Worm (Caenorhabditis elegans) whole organism, mixed stage, embryonic: ENCODE measurements around the gene tyr-1.

Experiments
- M03D4.4 ChIP-seq: sonication (generic microtip); optimal IDR thresholded peaks from 2 replicates; lab custom pipeline; 2017; ENCODE audit warnings: mild to moderate bottlenecking, missing genetic modification characterization, missing compliant biosample characterization
- bed-3 ChIP-seq: fragments of 200-800 bp; sonication (Bioruptor generic); optimal IDR thresholded peaks from 3 replicates; lab custom pipeline; 2018; ENCODE audit warnings: mild to moderate bottlenecking, missing genetic modification characterization, moderate library complexity, missing compliant biosample characterization
- ceh-39 ChIP-seq: fragments of 150-350 bp; optimal IDR thresholded peaks from 2 replicates; lab custom pipeline; 2014; ENCODE audit warnings: missing biosample characterization, missing genetic modification characterization
- ceh-43 ChIP-seq: fragments of 200-800 bp; sonication (Bioruptor generic); optimal IDR thresholded peaks from 2 replicates; lab custom pipeline; 2018; ENCODE audit warnings: mild to moderate bottlenecking, missing genetic modification characterization, moderate library complexity, missing compliant biosample characterization
- ceh-83 ChIP-seq: fragments of 200-800 bp; sonication (Bioruptor generic); optimal IDR thresholded peaks from 2 replicates; lab custom pipeline; 2018; ENCODE audit warnings: mild to moderate bottlenecking, missing genetic modification characterization, missing compliant biosample characterization
- ces-1 ChIP-seq: fragments of 150-350 bp; optimal IDR thresholded peaks from 2 replicates; lab custom pipeline; 2014; ENCODE audit warnings: missing biosample characterization, missing genetic modification reagents, missing genetic modification characterization
- cnd-1 ChIP-seq: fragments of 200-800 bp; sonication (Bioruptor generic); optimal IDR thresholded peaks from 2 replicates; lab custom pipeline; 2018; ENCODE audit warnings: mild to moderate bottlenecking, missing genetic modification characterization, missing compliant biosample characterization
- drap-1 ChIP-seq: fragments of 200-800 bp; sonication (Bioruptor generic); optimal IDR thresholded peaks from 3 replicates; lab custom pipeline; 2018; ENCODE audit warnings: mild to moderate bottlenecking, missing genetic modification characterization, missing compliant biosample characterization
- elt-1 ChIP-seq: sonication (generic microtip); optimal IDR thresholded peaks from 2 replicates; lab custom pipeline; 2017; ENCODE audit warnings: missing genetic modification characterization, mild to moderate bottlenecking, missing compliant biosample characterization, antibody characterized with exemption, moderate library complexity, borderline replicate concordance; ENCODE audit not compliant: insufficient read depth
- flh-1 ChIP-seq: fragments of 200-800 bp; sonication (Bioruptor generic); optimal IDR thresholded peaks from 2 replicates; lab custom pipeline; 2018; ENCODE audit warnings: mild to moderate bottlenecking, missing genetic modification characterization, moderate library complexity, missing compliant biosample characterization
- ham-2 ChIP-seq: fragments of 200-800 bp; sonication (Bioruptor generic); optimal IDR thresholded peaks from 2 replicates; lab custom pipeline; 2018; ENCODE audit warnings: mild to moderate bottlenecking, missing genetic modification characterization, missing compliant biosample characterization
- hlh-1 ChIP-seq: fragments of 150-350 bp; optimal IDR thresholded peaks from 2 replicates; lab custom pipeline; 2014; ENCODE audit warnings: missing biosample characterization, missing genetic modification reagents, missing genetic modification characterization
- lin-13 ChIP-seq: fragments of 150-350 bp; optimal IDR thresholded peaks from 2 replicates; lab custom pipeline; 2014; ENCODE audit warnings: missing biosample characterization, missing genetic modification characterization
- lsy-2 ChIP-seq: fragments of 150-350 bp; optimal IDR thresholded peaks from 2 replicates; lab custom pipeline; 2014; ENCODE audit warnings: missing biosample characterization, missing genetic modification characterization
- mab-5 ChIP-seq: fragments of 150-350 bp; optimal IDR thresholded peaks from 2 replicates; lab custom pipeline; 2014; ENCODE audit warnings: missing biosample characterization, missing genetic modification characterization
- mep-1 ChIP-seq: fragments of 150-350 bp; optimal IDR thresholded peaks from 2 replicates; lab custom pipeline; 2017; ENCODE audit warnings: missing biosample characterization, missing genetic modification reagents, missing genetic modification characterization, inconsistent platforms
- mls-2 ChIP-seq: sonication (generic microtip); optimal IDR thresholded peaks from 2 replicates; lab custom pipeline; 2016; ENCODE audit warnings: mild to moderate bottlenecking, missing genetic modification characterization, moderate library complexity, missing compliant biosample characterization
- nhr-12 ChIP-seq: fragments of 150-350 bp; optimal IDR thresholded peaks from 2 replicates; lab custom pipeline; 2014; ENCODE audit warnings: missing biosample characterization, missing genetic modification characterization
- nhr-2 ChIP-seq: fragments of 150-350 bp; optimal IDR thresholded peaks from 2 replicates; lab custom pipeline; 2014; ENCODE audit warnings: missing biosample characterization, missing genetic modification characterization
- nhr-237 ChIP-seq: fragments of 150-350 bp; optimal IDR thresholded peaks from 2 replicates; lab custom pipeline; 2014; ENCODE audit warnings: missing biosample characterization, missing genetic modification characterization
- nhr-28 ChIP-seq: fragments of 150-350 bp; optimal IDR thresholded peaks from 2 replicates; lab custom pipeline; 2014; ENCODE audit warnings: missing biosample characterization, missing genetic modification characterization
- nhr-76 ChIP-seq: sonication (generic microtip); optimal IDR thresholded peaks from 2 replicates; lab custom pipeline; 2017; ENCODE audit warnings: missing biosample characterization, missing genetic modification characterization
- pha-4 ChIP-seq: fragments of 150-350 bp; optimal IDR thresholded peaks from 2 replicates; lab custom pipeline; 2018; ENCODE audit warnings: missing biosample characterization, missing genetic modification reagents, missing genetic modification characterization
- sem-2 ChIP-seq: fragments of 200-800 bp; sonication (Bioruptor generic); optimal IDR thresholded peaks from 2 replicates; lab custom pipeline; 2018; ENCODE audit warnings: mild to moderate bottlenecking, missing genetic modification characterization, missing compliant biosample characterization
- snpc-4 ChIP-seq: fragments of 150-350 bp; optimal IDR thresholded peaks from 2 replicates; lab custom pipeline; 2014; ENCODE audit warnings: missing biosample characterization, missing genetic modification characterization
- sptf-1 ChIP-seq: sonication (generic microtip); optimal IDR thresholded peaks from 2 replicates; lab custom pipeline; 2017; ENCODE audit warnings: mild to moderate bottlenecking, missing genetic modification characterization, moderate library complexity, missing compliant biosample characterization
- tbx-8 ChIP-seq: fragments of 200-800 bp; sonication (Bioruptor generic); optimal IDR thresholded peaks from 2 replicates; lab custom pipeline; 2018; ENCODE audit warnings: mild to moderate bottlenecking, missing genetic modification characterization, moderate library complexity, missing compliant biosample characterization
- unc-120 ChIP-seq: sonication (generic microtip); optimal IDR thresholded peaks from 2 replicates; lab custom pipeline; 2017; ENCODE audit warnings: missing genetic modification characterization, missing compliant biosample characterization; ENCODE audit not compliant: poor library complexity, severe bottlenecking
- unc-62 ChIP-seq: fragments of 150-350 bp; optimal IDR thresholded peaks from 2 replicates; lab custom pipeline; 2014; ENCODE audit warnings: missing biosample characterization, missing genetic modification reagents, missing genetic modification characterization
- zip-8 ChIP-seq: fragments of 150-350 bp; optimal IDR thresholded peaks from 2 replicates; lab custom pipeline; 2014; ENCODE audit warnings: missing biosample characterization, missing genetic modification characterization
- ztf-11 ChIP-seq: fragments of 150-350 bp; optimal IDR thresholded peaks from 2 replicates; lab custom pipeline; 2014; ENCODE audit warnings: missing biosample characterization, missing genetic modification characterization

Gene tyr-1

DNA sequence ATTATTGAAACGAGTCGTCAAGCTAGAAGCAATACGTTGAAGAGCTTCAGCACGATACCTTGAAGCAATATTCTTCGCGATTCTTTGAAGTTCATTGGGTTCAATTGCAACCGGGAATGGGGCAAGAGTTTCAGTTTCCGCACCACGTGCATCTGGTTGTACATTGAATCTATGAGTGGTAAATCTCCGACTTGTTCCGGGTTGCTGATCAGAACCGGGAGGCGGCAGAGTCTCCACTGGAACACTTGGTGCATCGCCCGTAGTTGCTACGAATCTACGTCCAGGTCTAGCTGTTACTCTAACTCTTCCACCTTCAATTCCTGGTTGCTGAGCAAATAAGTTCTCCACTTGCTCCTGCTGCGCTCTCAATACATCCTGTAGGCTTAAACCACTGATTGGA is 15.5 kb downstream of the tyr-1 start:
- TF ChIP-seq nhr-28 (tag; lab: Kevin White, UChicago) (no peak), lsy-2 (tag; lab: Kevin White, UChicago) (no peak), sptf-1 (tag; lab: Kevin White, UChicago) (no peak), unc-120 (tag; lab: Kevin White, UChicago) (no peak), flh-1 (GFP tag; lab: Kevin White, UChicago) (no peak), sem-2 (GFP tag; lab: Kevin White, UChicago) (no peak), tbx-8 (GFP tag; lab: Kevin White, UChicago) (no peak), ztf-11 (tag; lab: Kevin White, UChicago) (no peak), lin-13 (tag; lab: Kevin White, UChicago) (no peak), nhr-2 (tag; lab: Kevin White, UChicago) (no peak), M03D4.4 (tag; lab: Kevin White, UChicago) (no peak)

DNA sequence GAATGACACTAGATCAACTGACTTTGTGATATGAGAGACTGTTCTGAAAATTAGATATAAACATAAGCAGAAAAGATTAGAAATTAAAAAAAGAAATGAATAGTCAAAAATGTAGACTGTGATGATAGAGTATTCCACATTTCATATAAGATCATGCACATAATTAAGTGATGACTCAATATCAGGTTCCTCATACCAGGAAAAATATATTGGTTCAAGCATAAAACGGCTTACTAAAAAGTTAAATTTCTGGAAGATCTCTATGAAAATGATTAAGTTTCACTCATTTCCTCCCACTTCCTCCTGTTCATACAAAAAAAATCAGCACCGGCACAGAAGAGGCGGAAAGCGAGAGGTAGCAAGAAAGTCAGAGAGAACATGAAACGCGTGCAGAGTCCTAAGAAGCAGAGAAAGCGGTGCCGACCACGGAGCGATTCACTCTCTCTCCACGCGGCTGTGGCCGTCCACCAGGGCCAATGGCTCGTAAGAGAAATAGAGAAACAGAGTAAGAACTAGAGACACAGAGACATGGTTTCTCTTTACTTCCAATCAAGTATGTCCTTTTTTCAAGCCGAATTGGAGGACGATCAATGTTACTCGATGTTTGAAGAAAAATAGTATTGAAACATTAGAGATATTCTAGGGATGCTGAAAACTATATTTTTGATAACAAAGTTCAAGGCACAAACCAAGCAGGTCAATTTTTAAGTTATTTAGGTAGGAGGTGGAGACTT is 18.2 kb downstream of the tyr-1 start, which contains the start of the genes ZK688.5 and fahd-1:
Gene ZK688.5 (minus strand): TSS at position 51 of the 734 bp plus-strand sequence.
Gene fahd-1 (plus strand): TSS at position 684 of the 734 bp plus-strand sequence.
- TF ChIP-seq hlh-1 (tag; lab: Kevin White, UChicago) (peak; percentile 93), nhr-237 (tag; lab: Kevin White, UChicago) (peak; percentile 46), ztf-11 (tag; lab: Kevin White, UChicago) (no peak), M03D4.4 (tag; lab: Kevin White, UChicago) (no peak), ham-2 (GFP tag; lab: Kevin White, UChicago) (peak; percentile 74), unc-62 (no peak), pha-4 (tag; lab: Kevin White, UChicago) (peak; percentile 71), zip-8 (tag; lab: Kevin White, UChicago) (no peak), nhr-76 (no peak), nhr-2 (tag; lab: Kevin White, UChicago) (peak; percentile 77), ces-1 (GFP tag; lab: Kevin White, UChicago) (peak; percentile 59), ceh-39 (peak; percentile 8), flh-1 (GFP tag; lab: Kevin White, UChicago) (no peak), mls-2 (tag; lab: Kevin White, UChicago) (peak; percentile 68), drap-1 (GFP tag; lab: Kevin White, UChicago) (no peak), nhr-28 (tag; lab: Kevin White, UChicago) (no peak), mab-5 (tag; lab: Kevin White, UChicago) (no peak), lsy-2 (tag; lab: Kevin White, UChicago) (peak; percentile 56), unc-120 (tag; lab: Kevin White, UChicago) (peak; percentile 68), nhr-12 (tag; lab: Kevin White, UChicago) (no peak), elt-1 (tag; lab: Kevin White, UChicago) (no peak), mep-1 (tag; lab: Kevin White, UChicago) (peak; percentile 40), cnd-1 (peak; percentile 10), lin-13 (tag; lab: Kevin White, UChicago) (peak; percentile 19), sem-2 (GFP tag; lab: Kevin White, UChicago) (no peak)

DNA sequence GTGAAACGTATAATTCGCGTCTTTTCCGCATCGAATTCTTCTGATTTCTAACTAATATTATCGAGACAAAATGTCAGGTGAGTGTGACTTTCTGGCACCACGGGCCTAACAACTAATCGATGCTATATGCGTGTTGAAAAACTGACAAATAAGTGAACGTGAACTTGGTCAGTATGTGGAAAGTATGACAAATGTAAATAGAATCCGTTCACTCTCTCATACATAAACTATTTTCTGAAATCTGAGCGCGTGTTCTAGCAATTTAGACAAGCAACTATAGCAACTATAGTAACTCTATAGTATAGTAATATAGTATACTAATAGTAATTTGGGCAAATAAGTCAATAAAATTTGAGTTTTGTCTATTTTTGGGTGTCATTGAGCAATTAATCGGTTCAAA is 18.8 kb downstream of the tyr-1 start:
- no peak for TF ChIP-seq bed-3
- TF ChIP-seq ceh-43, result no peak

DNA sequence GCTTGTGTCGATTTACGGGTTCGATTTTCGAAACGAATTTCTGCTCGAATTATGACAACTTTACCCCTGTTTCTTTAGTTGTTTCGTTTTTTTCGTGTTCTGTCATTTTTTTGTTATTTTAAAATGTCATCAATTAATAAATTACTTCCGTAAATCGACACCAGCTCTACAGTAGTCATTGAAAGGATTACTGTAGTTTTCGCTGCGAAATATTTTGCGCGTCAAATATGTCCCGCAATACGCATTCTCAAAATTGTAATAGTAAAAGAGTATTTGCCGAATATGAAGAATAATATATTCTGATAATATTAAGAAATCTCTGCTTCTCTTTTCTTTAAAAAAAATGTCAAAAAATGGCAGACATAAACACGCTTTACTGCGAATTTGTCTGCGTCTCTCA is 19.6 kb downstream of the tyr-1 start:
- no peak for TF ChIP-seq cnd-1
- TF ChIP-seq ceh-83 (GFP tag; lab: Kevin White, UChicago), result no peak
- no peak for TF ChIP-seq nhr-76

DNA sequence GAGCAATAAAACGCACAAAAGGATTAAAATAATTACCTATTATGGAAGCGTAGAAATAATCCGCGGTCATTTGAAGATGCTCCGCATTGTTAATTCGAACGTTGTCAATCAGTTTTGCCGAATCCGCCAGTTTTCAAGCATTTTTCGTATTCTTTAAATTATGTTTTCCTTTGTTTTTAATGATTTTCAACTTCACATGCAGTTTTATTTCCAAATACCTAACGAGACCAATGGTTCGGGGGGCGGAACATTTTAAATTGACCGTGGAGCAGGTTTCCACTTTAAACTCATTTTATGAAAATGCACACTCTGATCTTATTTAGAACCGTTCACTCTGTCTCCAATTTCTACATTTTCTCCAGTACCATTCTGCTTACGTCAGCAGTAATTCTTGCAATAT is 21.1 kb downstream of the tyr-1 start, which contains the start of gene ZK688.4:
Gene ZK688.4 (plus strand): TSS at position 301 of the 400 bp plus-strand sequence.
- TF ChIP-seq snpc-4 (tag; lab: Kevin White, UChicago) (no peak), nhr-28 (tag; lab: Kevin White, UChicago) (no peak), mep-1 (tag; lab: Kevin White, UChicago) (no peak), sem-2 (GFP tag; lab: Kevin White, UChicago) (no peak), nhr-2 (tag; lab: Kevin White, UChicago) (no peak)
